Fruit fly (Drosophila melanogaster) whole organism, embryonic: ENCODE data around the gene CG34281.

ENCODE experiments used
- Aef1 ChIP-seq: fragments of 200-800 bp; sonication (Bioruptor generic); IDR thresholded peaks from 3 replicates; pipeline ENCODE4 v1.3.6; 2022; ENCODE audit warnings: missing biosample characterization, missing genetic modification characterization
- Asciz ChIP-seq: fragments of 200-800 bp; sonication (Bioruptor generic); optimal IDR thresholded peaks from 2 replicates; lab custom pipeline; 2017; ENCODE audit warnings: missing biosample characterization, mild to moderate bottlenecking, missing genetic modification characterization, missing genetic modification reagents
- Awh ChIP-seq: fragments of 200-800 bp; sonication (Bioruptor generic); IDR thresholded peaks from 2 replicates; pipeline ENCODE4, ENCODE4 v1.3.6; 2022; ENCODE audit warnings: missing biosample characterization, missing genetic modification characterization
- Bdp1 ChIP-seq: fragments of 200-800 bp; sonication (Bioruptor generic); optimal IDR thresholded peaks from 3 replicates; lab custom pipeline; 2016; ENCODE audit warnings: missing biosample characterization, missing genetic modification characterization
- C15 ChIP-seq: fragments of 200-800 bp; sonication (Bioruptor generic); IDR thresholded peaks from 3 replicates; pipeline ENCODE4 v1.3.6; 2022; ENCODE audit warnings: missing biosample characterization, missing genetic modification characterization
- CG10431 ChIP-seq: fragments of 200-800 bp; sonication (Bioruptor generic); optimal IDR thresholded peaks from 3 replicates; lab custom pipeline; 2018; ENCODE audit warnings: missing biosample characterization, mild to moderate bottlenecking, missing genetic modification characterization
- CG12155 ChIP-seq: fragments of 200-800 bp; sonication (Bioruptor generic); optimal IDR thresholded peaks from 3 replicates; lab custom pipeline; 2016; ENCODE audit warnings: missing biosample characterization, missing genetic modification characterization
- CG12299 ChIP-seq: fragments of 200-800 bp; sonication (Bioruptor generic); optimal IDR thresholded peaks from 2 replicates; lab custom pipeline; 2018; ENCODE audit warnings: missing biosample characterization, mild to moderate bottlenecking, missing genetic modification characterization
- CG1233 ChIP-seq: fragments of 200-800 bp; sonication (Bioruptor generic); optimal IDR thresholded peaks from 4 replicates; lab custom pipeline; 2018; ENCODE audit warnings: missing biosample characterization, mild to moderate bottlenecking, missing genetic modification characterization
- CG13287 ChIP-seq: fragments of 200-800 bp; sonication (Bioruptor generic); IDR thresholded peaks from 2 replicates; pipeline ENCODE4 v1.3.6; 2022; ENCODE audit warnings: missing biosample characterization, missing genetic modification characterization; ENCODE audit not compliant: partially characterized antibody
- CG15269 ChIP-seq: fragments of 200-800 bp; sonication (Bioruptor generic); optimal IDR thresholded peaks from 2 replicates; lab custom pipeline; 2018; ENCODE audit warnings: missing biosample characterization, mild to moderate bottlenecking, missing genetic modification characterization, moderate library complexity
- CG16813 ChIP-seq: fragments of 200-800 bp; sonication (Bioruptor generic); IDR thresholded peaks from 3 replicates; pipeline ENCODE4 v1.3.6; 2022; ENCODE audit warnings: missing biosample characterization, missing genetic modification characterization; ENCODE audit not compliant: partially characterized antibody
- CG18599 ChIP-seq: fragments of 200-800 bp; sonication (Bioruptor generic); optimal IDR thresholded peaks from 3 replicates; lab custom pipeline; 2017; ENCODE audit warnings: missing biosample characterization, missing genetic modification characterization, mild to moderate bottlenecking, moderate library complexity, missing genetic modification reagents
- CG30403 ChIP-seq: fragments of 200-800 bp; sonication (Bioruptor generic); optimal IDR thresholded peaks from 3 replicates; lab custom pipeline; 2016; ENCODE audit warnings: missing biosample characterization, missing genetic modification characterization
- CG3065 ChIP-seq: fragments of 200-800 bp; sonication (Bioruptor generic); optimal IDR thresholded peaks from 2 replicates; lab custom pipeline; 2016; ENCODE audit warnings: missing biosample characterization, missing genetic modification characterization
- CG34422 ChIP-seq: fragments of 200-800 bp; sonication (Bioruptor generic); IDR thresholded peaks from 3 replicates; pipeline ENCODE4 v1.3.6; 2022; ENCODE audit warnings: missing biosample characterization, missing genetic modification characterization
- CG3995 ChIP-seq: fragments of 200-800 bp; sonication (Bioruptor generic); optimal IDR thresholded peaks from 3 replicates; lab custom pipeline; 2016; ENCODE audit warnings: missing biosample characterization, missing genetic modification characterization
- CG7745 ChIP-seq: fragments of 200-800 bp; sonication (Bioruptor generic); optimal IDR thresholded peaks from 2 replicates; lab custom pipeline; 2018; ENCODE audit warnings: missing biosample characterization, mild to moderate bottlenecking, missing genetic modification characterization, moderate library complexity
- CG8478 ChIP-seq: fragments of >200 bp; optimal IDR thresholded peaks from 2 replicates; lab custom pipeline; 2018
- D19B ChIP-seq: fragments of 200-800 bp; sonication (Bioruptor generic); optimal IDR thresholded peaks from 2 replicates; lab custom pipeline; 2017; ENCODE audit warnings: missing biosample characterization, mild to moderate bottlenecking, missing genetic modification characterization
- Dp ChIP-seq: fragments of 200-800 bp; sonication (Bioruptor generic); optimal IDR thresholded peaks from 2 replicates; lab custom pipeline; 2018; ENCODE audit warnings: missing biosample characterization, mild to moderate bottlenecking, missing genetic modification characterization, moderate library complexity
- E2f1 ChIP-seq: fragments of 200-800 bp; sonication (Bioruptor generic); IDR thresholded peaks from 2 replicates; pipeline ENCODE4 v1.3.6; 2022; ENCODE audit warnings: missing biosample characterization, missing genetic modification characterization
- H2.0 ChIP-seq: fragments of 200-800 bp; sonication (Bioruptor generic); IDR thresholded peaks from 2 replicates; pipeline ENCODE4 v1.3.6; 2022; ENCODE audit warnings: missing biosample characterization, missing genetic modification characterization
- Kr ChIP-seq: fragments of 200-800 bp; sonication (Bioruptor generic); optimal IDR thresholded peaks from 2 replicates; lab custom pipeline; 2017; ENCODE audit warnings: missing biosample characterization, mild to moderate bottlenecking, missing genetic modification characterization
- Lhr ChIP-seq: fragments of 200-800 bp; sonication (Bioruptor generic); optimal IDR thresholded peaks from 3 replicates; lab custom pipeline; 2017; ENCODE audit warnings: mild to moderate bottlenecking, missing biosample characterization, missing genetic modification reagents, missing genetic modification characterization
- MBD-R2 ChIP-seq: fragments of 200-800 bp; sonication (Bioruptor generic); IDR thresholded peaks from 2 replicates; pipeline ENCODE4 v1.3.6; 2022; ENCODE audit warnings: missing biosample characterization, missing genetic modification characterization
- Nf-YA ChIP-seq: fragments of 200-800 bp; sonication (Bioruptor generic); IDR thresholded peaks from 2 replicates; pipeline ENCODE4 v1.3.6; 2022; ENCODE audit warnings: missing biosample characterization, missing genetic modification characterization
- Ssrp ChIP-seq: fragments of 200-800 bp; sonication (Bioruptor generic); optimal IDR thresholded peaks from 2 replicates; lab custom pipeline; 2018; ENCODE audit warnings: missing biosample characterization, mild to moderate bottlenecking, missing genetic modification characterization, moderate library complexity
- amos ChIP-seq: fragments of 200-800 bp; sonication (Bioruptor generic); IDR thresholded peaks from 2 replicates; pipeline ENCODE4 v1.3.6; 2022; ENCODE audit warnings: missing biosample characterization, missing genetic modification characterization; ENCODE audit not compliant: partially characterized antibody
- ap ChIP-seq: fragments of 200-800 bp; sonication (Bioruptor generic); IDR thresholded peaks from 2 replicates; pipeline ENCODE4 v1.3.6; 2022; ENCODE audit warnings: missing biosample characterization, missing genetic modification characterization
- ato ChIP-seq: fragments of 200-800 bp; sonication (Bioruptor generic); IDR thresholded peaks from 2 replicates; pipeline ENCODE4 v1.3.6; 2022; ENCODE audit warnings: missing biosample characterization, missing genetic modification characterization; ENCODE audit not compliant: partially characterized antibody
- bab2 ChIP-seq: fragments of 200-800 bp; sonication (Bioruptor generic); optimal IDR thresholded peaks from 2 replicates; lab custom pipeline; 2016; ENCODE audit warnings: missing biosample characterization, missing genetic modification characterization
- bbx ChIP-seq: fragments of 200-800 bp; sonication (Bioruptor generic); IDR thresholded peaks from 2 replicates; pipeline ENCODE4 v1.3.6; 2022; ENCODE audit warnings: missing biosample characterization, missing genetic modification characterization; ENCODE audit not compliant: partially characterized antibody
- br ChIP-seq: fragments of >200 bp; optimal IDR thresholded peaks from 2 replicates; lab custom pipeline; 2017
- chif ChIP-seq, 2 experiments: fragments of 200-800 bp; sonication (Bioruptor generic); optimal IDR thresholded peaks; 3 replicates each; lab custom pipeline; 2016; ENCODE audit warnings: missing biosample characterization in 2 of 2, missing genetic modification characterization in 2 of 2
- chn ChIP-seq: fragments of 200-800 bp; sonication (Bioruptor generic); optimal IDR thresholded peaks from 2 replicates; lab custom pipeline; 2016; ENCODE audit warnings: missing biosample characterization, missing genetic modification characterization
- crp ChIP-seq, 2 experiments: fragments of 200-800 bp; sonication (Bioruptor generic); optimal IDR thresholded peaks; 2 replicates in 1 of 2; 3 replicates in 1 of 2; lab custom pipeline; 2017; ENCODE audit warnings: missing biosample characterization in 2 of 2, missing genetic modification characterization in 2 of 2, mild to moderate bottlenecking in 1 of 2, moderate library complexity in 1 of 2
- ems ChIP-seq: fragments of 200-800 bp; sonication (Bioruptor generic); optimal IDR thresholded peaks from 3 replicates; lab custom pipeline; 2016; ENCODE audit warnings: missing biosample characterization, missing genetic modification characterization
- ftz-f1 ChIP-seq: fragments of 200-800 bp; sonication (Bioruptor generic); optimal IDR thresholded peaks from 2 replicates; lab custom pipeline; 2016; ENCODE audit warnings: missing biosample characterization, missing genetic modification characterization
- gsb ChIP-seq: fragments of 200-800 bp; sonication (Bioruptor generic); IDR thresholded peaks from 2 replicates; pipeline ENCODE4 v1.3.6; 2022; ENCODE audit warnings: missing biosample characterization, missing genetic modification characterization
- hth ChIP-seq: fragments of >200 bp; optimal IDR thresholded peaks from 2 replicates; lab custom pipeline; 2017; ENCODE audit warnings: inconsistent platforms
- insv ChIP-seq, 2 experiments: fragments of 200-800 bp; sonication (Bioruptor generic); optimal IDR thresholded peaks; 3 replicates each; lab custom pipeline; 2016 to 2018; ENCODE audit warnings: missing biosample characterization in 2 of 2, missing genetic modification characterization in 2 of 2
- knrl ChIP-seq: fragments of 200-800 bp; sonication (Bioruptor generic); IDR thresholded peaks from 3 replicates; pipeline ENCODE4 v1.3.6; 2022; ENCODE audit warnings: missing biosample characterization, missing genetic modification characterization; ENCODE audit not compliant: partially characterized antibody
- nerfin-1 ChIP-seq: fragments of 200-800 bp; sonication (Bioruptor generic); optimal IDR thresholded peaks from 3 replicates; lab custom pipeline; 2019; ENCODE audit warnings: missing biosample characterization, mild to moderate bottlenecking, missing genetic modification characterization, moderate library complexity
- phol ChIP-seq: fragments of 200-800 bp; sonication (Bioruptor generic); optimal IDR thresholded peaks from 3 replicates; lab custom pipeline; 2018; ENCODE audit warnings: missing biosample characterization, mild to moderate bottlenecking, missing genetic modification characterization, moderate library complexity
- psq ChIP-seq: fragments of 200-800 bp; sonication (Bioruptor generic); optimal IDR thresholded peaks from 2 replicates; lab custom pipeline; 2017; ENCODE audit warnings: missing biosample characterization, missing genetic modification characterization
- salm ChIP-seq: fragments of 200-800 bp; sonication (Bioruptor generic); optimal IDR thresholded peaks from 2 replicates; lab custom pipeline; 2018; ENCODE audit warnings: missing biosample characterization, mild to moderate bottlenecking, missing genetic modification characterization
- sim ChIP-seq: fragments of 200-800 bp; sonication (Bioruptor generic); IDR thresholded peaks from 2 replicates; pipeline ENCODE4 v1.3.6; 2022; ENCODE audit warnings: missing biosample characterization, missing genetic modification characterization
- slp2 ChIP-seq: fragments of 200-800 bp; sonication (Bioruptor generic); optimal IDR thresholded peaks from 2 replicates; lab custom pipeline; 2016; ENCODE audit warnings: missing biosample characterization, missing genetic modification characterization
- so ChIP-seq: fragments of 200-800 bp; sonication (Bioruptor generic); IDR thresholded peaks from 3 replicates; pipeline ENCODE4 v1.3.6; 2022; ENCODE audit warnings: missing biosample characterization, missing genetic modification characterization
- unc-4 ChIP-seq: fragments of 200-800 bp; sonication (Bioruptor generic); IDR thresholded peaks from 2 replicates; pipeline ENCODE4 v1.3.6; 2022; ENCODE audit warnings: missing biosample characterization, missing genetic modification characterization; ENCODE audit not compliant: partially characterized antibody
- vfl ChIP-seq: fragments of 200-800 bp; sonication (Bioruptor generic); optimal IDR thresholded peaks from 2 replicates; lab custom pipeline; 2016; ENCODE audit warnings: missing biosample characterization, missing genetic modification characterization
- vvl ChIP-seq: fragments of 200-800 bp; sonication (Bioruptor generic); IDR thresholded peaks from 2 replicates; pipeline ENCODE4 v1.3.6; 2022; ENCODE audit warnings: missing biosample characterization, missing genetic modification characterization

CG34281 gene

dm6 chr3R:17617976-17618308 is 5.3 kb downstream of the CG34281 start:
- TF ChIP-seq MBD-R2 (no peak), ftz-f1 (no peak), salm (no peak), CG10431 (GFP tag; lab: Kevin White, UChicago) (no peak), CG13287 (peak; percentile 42; the same call in 1 of the 2 replicates), Dp (GFP tag; lab: Kevin White, UChicago) (no peak), slp2 (GFP tag; lab: Kevin White, UChicago) (no peak), hth (lab: Kevin White, UChicago) (no peak), CG12155 (GFP tag; lab: Kevin White, UChicago) (no peak), knrl (peak; percentile 76; the same call in 2 of the 3 replicates), ems (GFP tag; lab: Kevin White, UChicago) (no peak), amos (peak; percentile 82), Nf-YA (GFP tag; lab: Robert Waterston, UW) (no peak), bab2 (no peak), D19B (GFP tag; lab: Kevin White, UChicago) (no peak), br (lab: Kevin White, UChicago) (no peak), so (GFP tag; lab: Robert Waterston, UW) (no peak), CG7745 (tag; lab: Kevin White, UChicago) (peak; percentile 32), CG15269 (tag; lab: Kevin White, UChicago) (no peak), phol (no peak), C15 (GFP tag; lab: Robert Waterston, UW) (no peak), CG18599 (no peak), insv (GFP tag; optimal IDR thresholded peaks at IDR 0.05; lab: Kevin White, UChicago) (no peak), psq (no peak), CG34422 (GFP tag; lab: Robert Waterston, UW) (no peak), gsb (GFP tag; lab: Robert Waterston, UW) (no peak), Bdp1 (GFP tag; lab: Kevin White, UChicago) (peak; percentile 99), CG3995 (GFP tag; lab: Kevin White, UChicago) (no peak), CG8478 (no peak), Aef1 (GFP tag; lab: Robert Waterston, UW) (no peak), chn (GFP tag; lab: Kevin White, UChicago) (no peak), vvl (GFP tag; lab: Robert Waterston, UW) (peak; percentile 16; the same call in 1 of the 2 replicates), H2.0 (no peak), CG30403 (GFP tag; lab: Kevin White, UChicago) (no peak), vfl (GFP tag; lab: Kevin White, UChicago) (no peak), CG16813 (GFP tag; lab: Robert Waterston, UW) (peak; percentile 92), crp (GFP tag; optimal IDR thresholded peaks at IDR 0.05; lab: Kevin White, UChicago) (no peak), chif (GFP tag; optimal IDR thresholded peaks at IDR 0.05; lab: Kevin White, UChicago) (no peak), CG3065 (no peak), sim (no peak), ato (peak; percentile 78), Ssrp (tag; lab: Kevin White, UChicago) (no peak), CG12299 (no peak), bbx (peak; percentile 80), E2f1 (GFP tag; lab: Robert Waterston, UW) (no peak), CG1233 (GFP tag; lab: Kevin White, UChicago) (no peak), Asciz (GFP tag; lab: Kevin White, UChicago) (no peak), ap (GFP tag; lab: Robert Waterston, UW) (no peak), unc-4 (GFP tag; lab: Robert Waterston, UW) (peak; percentile 26; the same call in 1 of the 2 replicates), Awh (no peak), nerfin-1 (no peak), Kr (GFP tag; lab: Kevin White, UChicago) (no peak), Lhr (GFP tag; lab: Kevin White, UChicago) (no peak)
